Fruit fly (Drosophila melanogaster) S2 (cell line): ENCODE measurements around the gene Kr-h2.

Source experiments
- CG8478 ChIP-seq: fragments of >200 bp; optimal IDR thresholded peaks from 2 replicates; lab custom pipeline; 2018
- CTCF ChIP-seq, 2 experiments: fragments of >200 bp; optimal IDR thresholded peaks; 2 replicates each; lab custom pipeline; 2018

DNA sequence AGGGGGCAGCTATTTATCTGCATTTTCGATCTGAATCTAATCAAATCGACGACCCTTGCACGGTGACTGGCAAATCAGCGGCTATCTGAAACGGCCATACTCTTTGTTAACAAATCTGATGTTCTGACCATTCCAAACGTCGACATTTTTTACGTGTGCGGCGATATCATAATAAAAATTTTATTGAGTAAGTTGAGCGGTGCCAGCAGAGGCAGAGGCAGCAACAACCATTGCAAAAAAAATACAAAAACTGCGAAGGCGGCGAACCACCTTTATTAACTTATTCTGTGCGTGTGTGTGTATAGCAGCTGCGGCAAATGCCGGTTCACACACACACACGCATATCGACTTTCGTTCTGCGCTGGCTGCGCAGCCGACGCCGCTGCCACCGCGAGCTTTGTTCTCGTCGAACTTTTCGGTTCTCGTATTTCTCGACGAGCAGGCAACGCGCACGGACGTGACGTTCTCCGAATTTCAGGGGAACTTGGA lies 11.4 kb downstream of the Kr-h2 start, which contains the start of gene Kr-h1:
- TF ChIP-seq CTCF (optimal IDR thresholded peaks at IDR 0.05; lab: Kevin White, UChicago) (no peak), CG8478 (lab: Kevin White, UChicago) (no peak)
